Worm (Caenorhabditis elegans) whole organism, L2 larva: Measurements from ENCODE around the gene nspe-4.
A peak's percentile ranks its signal among the peaks of the same experiment; 100 is the strongest.

Source experiments
- Y55F3AM.14 ChIP-seq: fragments of 200-800 bp; sonication (Bioruptor generic); optimal IDR thresholded peaks from 2 replicates; lab custom pipeline; 2018; ENCODE audit warnings: mild to moderate bottlenecking, missing genetic modification characterization, missing compliant biosample characterization
- ZK546.5 ChIP-seq: sonication (generic microtip); optimal IDR thresholded peaks from 2 replicates; lab custom pipeline; 2017; ENCODE audit warnings: missing biosample characterization, missing genetic modification characterization
- alr-1 ChIP-seq: fragments of 150-350 bp; optimal IDR thresholded peaks from 2 replicates; lab custom pipeline; 2014; ENCODE audit warnings: missing biosample characterization, missing genetic modification characterization
- aly-2 ChIP-seq: fragments of 150-350 bp; optimal IDR thresholded peaks from 2 replicates; lab custom pipeline; 2014; ENCODE audit warnings: missing biosample characterization, missing genetic modification characterization
- ceh-16 ChIP-seq: fragments of 150-350 bp; optimal IDR thresholded peaks from 2 replicates; lab custom pipeline; 2014; ENCODE audit warnings: missing biosample characterization, missing genetic modification characterization
- dmd-4 ChIP-seq: sonication (generic microtip); optimal IDR thresholded peaks from 2 replicates; lab custom pipeline; 2017; ENCODE audit warnings: missing biosample characterization, missing genetic modification characterization
- elt-1 ChIP-seq: fragments of 150-350 bp; optimal IDR thresholded peaks from 2 replicates; lab custom pipeline; 2014; ENCODE audit warnings: missing biosample characterization, missing genetic modification characterization
- fos-1 ChIP-seq: fragments of 150-350 bp; optimal IDR thresholded peaks from 2 replicates; lab custom pipeline; 2014; ENCODE audit warnings: missing biosample characterization, missing genetic modification characterization
- gmeb-1 ChIP-seq: fragments of 150-350 bp; optimal IDR thresholded peaks from 2 replicates; lab custom pipeline; 2014; ENCODE audit warnings: missing biosample characterization, missing genetic modification characterization
- lin-13 ChIP-seq: fragments of 150-350 bp; optimal IDR thresholded peaks from 2 replicates; lab custom pipeline; 2014; ENCODE audit warnings: missing biosample characterization, missing genetic modification reagents, missing genetic modification characterization
- lin-39 ChIP-seq: fragments of 150-350 bp; optimal IDR thresholded peaks from 2 replicates; lab custom pipeline; 2014; ENCODE audit warnings: missing biosample characterization, missing genetic modification reagents, missing genetic modification characterization
- lsy-2 ChIP-seq, 2 experiments: fragments of 150-350 bp in 1 of 2; sonication (generic microtip) in 1 of 2; optimal IDR thresholded peaks; 2 replicates each; lab custom pipeline; 2014 to 2017; ENCODE audit warnings: missing biosample characterization in 2 of 2, missing genetic modification characterization in 2 of 2
- mab-5 ChIP-seq: fragments of 150-350 bp; optimal IDR thresholded peaks from 2 replicates; lab custom pipeline; 2014; ENCODE audit warnings: missing biosample characterization, missing genetic modification characterization
- mdl-1 ChIP-seq, 2 experiments: fragments of 150-350 bp in 1 of 2; sonication (generic microtip) in 1 of 2; optimal IDR thresholded peaks; 2 replicates each; lab custom pipeline; 2017; ENCODE audit warnings: missing biosample characterization in 2 of 2, missing genetic modification characterization in 2 of 2
- nhr-10 ChIP-seq: sonication (generic microtip); optimal IDR thresholded peaks from 2 replicates; lab custom pipeline; 2017; ENCODE audit warnings: missing biosample characterization, missing genetic modification characterization
- nhr-11 ChIP-seq: fragments of 150-350 bp; optimal IDR thresholded peaks from 2 replicates; lab custom pipeline; 2014; ENCODE audit warnings: missing biosample characterization, missing genetic modification characterization
- nhr-12 ChIP-seq: fragments of 150-350 bp; optimal IDR thresholded peaks from 2 replicates; lab custom pipeline; 2014; ENCODE audit warnings: missing biosample characterization, missing genetic modification characterization
- nhr-129 ChIP-seq: fragments of 150-350 bp; optimal IDR thresholded peaks from 2 replicates; lab custom pipeline; 2014; ENCODE audit warnings: missing biosample characterization, missing genetic modification characterization
- nhr-21 ChIP-seq: fragments of 150-350 bp; optimal IDR thresholded peaks from 2 replicates; lab custom pipeline; 2014; ENCODE audit warnings: missing biosample characterization, missing genetic modification characterization
- nhr-23 ChIP-seq: fragments of 150-350 bp; optimal IDR thresholded peaks from 2 replicates; lab custom pipeline; 2014; ENCODE audit warnings: missing biosample characterization, missing genetic modification reagents, missing genetic modification characterization
- nhr-25 ChIP-seq: fragments of 150-350 bp; sonication (generic microtip); optimal IDR thresholded peaks from 3 replicates; lab custom pipeline; 2014; ENCODE audit warnings: missing biosample characterization, missing genetic modification characterization
- nhr-6 ChIP-seq: fragments of 150-350 bp; optimal IDR thresholded peaks from 2 replicates; lab custom pipeline; 2014; ENCODE audit warnings: missing biosample characterization, missing genetic modification characterization
- nhr-77 ChIP-seq: fragments of 150-350 bp; optimal IDR thresholded peaks from 2 replicates; lab custom pipeline; 2014; ENCODE audit warnings: missing biosample characterization, missing genetic modification characterization
- peb-1 ChIP-seq: fragments of 150-350 bp; optimal IDR thresholded peaks from 2 replicates; lab custom pipeline; 2014; ENCODE audit warnings: missing biosample characterization, missing genetic modification characterization
- sma-3 ChIP-seq: sonication (generic microtip); optimal IDR thresholded peaks from 2 replicates; lab custom pipeline; 2016; ENCODE audit warnings: missing genetic modification reagents, missing genetic modification characterization, missing compliant biosample characterization
- sma-9 ChIP-seq, 2 experiments: fragments of 150-350 bp in 1 of 2; sonication (generic microtip) in 1 of 2; optimal IDR thresholded peaks; 2 replicates each; lab custom pipeline; 2014 to 2016; ENCODE audit warnings: missing genetic modification characterization in 2 of 2, mild to moderate bottlenecking in 1 of 2, missing biosample characterization in 1 of 2, missing compliant biosample characterization in 1 of 2, missing genetic modification reagents in 1 of 2, moderate library complexity in 1 of 2
- snpc-4 ChIP-seq: fragments of 150-350 bp; optimal IDR thresholded peaks from 2 replicates; lab custom pipeline; 2014; ENCODE audit warnings: missing biosample characterization, missing genetic modification characterization
- unc-39 ChIP-seq: fragments of 150-350 bp; optimal IDR thresholded peaks from 2 replicates; lab custom pipeline; 2014; ENCODE audit warnings: missing biosample characterization, missing genetic modification characterization
- unc-55 ChIP-seq: fragments of 150-350 bp; sonication (generic microtip); optimal IDR thresholded peaks from 3 replicates; lab custom pipeline; 2014; ENCODE audit warnings: missing biosample characterization, missing genetic modification reagents, missing genetic modification characterization
- zag-1 ChIP-seq: fragments of 150-350 bp; optimal IDR thresholded peaks from 2 replicates; lab custom pipeline; 2014; ENCODE audit warnings: missing biosample characterization, missing genetic modification characterization
- ztf-11 ChIP-seq: sonication (generic microtip); optimal IDR thresholded peaks from 2 replicates; lab custom pipeline; 2017; ENCODE audit warnings: missing biosample characterization, missing genetic modification characterization

nspe-4 gene

ce11 chrII:12617586-12617985 is 5.3 kb downstream of the nspe-4 start, which contains the start of gene nspe-3:
nspe-3 (plus strand) TSS chrII:12617886.
- TF ChIP-seq snpc-4 (tag; lab: Kevin White, UChicago): no peak
- TF ChIP-seq elt-1 (tag; lab: Kevin White, UChicago): no peak
- no peak for TF ChIP-seq nhr-10 (tag; lab: Kevin White, UChicago)
- no peak for TF ChIP-seq nhr-6 (tag; lab: Kevin White, UChicago)
- TF ChIP-seq, all 48 proteins: peak for 0

ce11 chrII:12619288-12619687 is 7.0 kb downstream of the nspe-4 start, which contains the start of gene nspe-2:
nspe-2 (minus strand) TSS chrII:12619388.
- TF ChIP-seq nhr-12 (tag; lab: Kevin White, UChicago) (no peak), lin-39 (tag; lab: Kevin White, UChicago) (no peak), unc-39 (tag; lab: Kevin White, UChicago) (no peak), nhr-129 (tag; lab: Kevin White, UChicago) (no peak), zag-1 (tag; lab: Kevin White, UChicago) (no peak), mab-5 (tag; lab: Kevin White, UChicago) (no peak), ZK546.5 (tag; lab: Kevin White, UChicago) (no peak), nhr-21 (no peak), Y55F3AM.14 (no peak), nhr-11 (no peak), nhr-23 (no peak), sma-3 (GFP tag; lab: Kevin White, UChicago) (no peak), ceh-16 (no peak), elt-1 (tag; lab: Kevin White, UChicago) (no peak), alr-1 (tag; lab: Kevin White, UChicago) (no peak), dmd-4 (tag; lab: Kevin White, UChicago) (no peak), sma-9 (GFP tag; optimal IDR thresholded peaks at IDR 0.05; lab: Kevin White, UChicago) (no peak), sma-9 (tag; optimal IDR thresholded peaks at IDR 0.05; lab: Kevin White, UChicago) (no peak)

ce11 chrII:12620764-12621163 is 8.4 kb downstream of the nspe-4 start, which contains the start of gene nspe-1:
nspe-1 (minus strand) TSS chrII:12620864.
- TF ChIP-seq nhr-6 (tag; lab: Kevin White, UChicago): no peak
- no peak for TF ChIP-seq lsy-2 (tag; optimal IDR thresholded peaks at IDR 0.05; lab: Kevin White, UChicago)
- no peak for TF ChIP-seq nhr-11
- no peak for TF ChIP-seq mdl-1 (tag; optimal IDR thresholded peaks at IDR 0.05; lab: Kevin White, UChicago)
- TF ChIP-seq nhr-10 (tag; lab: Kevin White, UChicago): no peak
- TF ChIP-seq nhr-77 (tag; lab: Kevin White, UChicago): no peak
- no peak for TF ChIP-seq nhr-129 (tag; lab: Kevin White, UChicago)
- TF ChIP-seq lin-13: no peak

ce11 chrII:12621908-12622566 is 9.7 kb downstream of the nspe-4 start, which contains the start of gene nspe-8:
nspe-8 (minus strand) TSS chrII:12621958.
- TF ChIP-seq ceh-16 (no peak), sma-3 (GFP tag; lab: Kevin White, UChicago) (peak; percentile 82), mdl-1 (tag; optimal IDR thresholded peaks at IDR 0.05; lab: Kevin White, UChicago) (peak; percentile 30 to 41), aly-2 (tag; lab: Kevin White, UChicago) (no peak), zag-1 (tag; lab: Kevin White, UChicago) (no peak), unc-55 (GFP tag; lab: Kevin White, UChicago) (no peak), lin-13 (no peak), nhr-129 (tag; lab: Kevin White, UChicago) (peak; percentile 46), fos-1 (peak; percentile 10), peb-1 (no peak), sma-9 (GFP tag; optimal IDR thresholded peaks at IDR 0.05; lab: Kevin White, UChicago) (peak; percentile 97), sma-9 (tag; optimal IDR thresholded peaks at IDR 0.05; lab: Kevin White, UChicago) (no peak), nhr-21 (peak; percentile 86), ztf-11 (tag; lab: Kevin White, UChicago) (no peak), nhr-25 (peak; percentile 68), gmeb-1 (peak; percentile 50)

- no peak for TF ChIP-seq nhr-23
- TF ChIP-seq nhr-21: peak; percentile 2
- TF ChIP-seq sma-9 (GFP tag; optimal IDR thresholded peaks at IDR 0.05; lab: Kevin White, UChicago): peak; percentile 56
- no peak for TF ChIP-seq sma-9 (tag; optimal IDR thresholded peaks at IDR 0.05; lab: Kevin White, UChicago)
- TF ChIP-seq sma-3 (GFP tag; lab: Kevin White, UChicago): peak; percentile 19
These were observed 10.5 kb downstream of the nspe-4 start for ce11 chrII:12622843-12623242.
